Worm (Caenorhabditis elegans) whole organism, midembryonic: ENCODE results near the gene C18C4.7.

Experiments used
- T22C8.4 ChIP-seq: fragments of 200-800 bp; sonication (Bioruptor generic); IDR thresholded peaks from 2 replicates; pipeline ENCODE4 v1.3.6; 2022; ENCODE audit warnings: missing genetic modification characterization, missing compliant biosample characterization
- cog-1 ChIP-seq: sonication (generic microtip); optimal IDR thresholded peaks from 2 replicates; lab custom pipeline; 2016; ENCODE audit warnings: missing genetic modification characterization, missing compliant biosample characterization
- flt-1 ChIP-seq: fragments of 200-800 bp; sonication (Bioruptor generic); IDR thresholded peaks from 2 replicates; pipeline ENCODE4 v1.3.6; 2022; ENCODE audit warnings: missing genetic modification characterization, missing compliant biosample characterization
- klf-2 ChIP-seq: fragments of 200-800 bp; sonication (Bioruptor generic); conservative IDR thresholded peaks from 2 replicates; pipeline ENCODE4 v1.3.6; 2022; ENCODE audit warnings: missing genetic modification reagents, missing genetic modification characterization, missing compliant biosample characterization
- med-1 ChIP-seq: sonication (generic microtip); optimal IDR thresholded peaks from 2 replicates; lab custom pipeline; 2017; ENCODE audit warnings: missing genetic modification characterization, mild to moderate bottlenecking, missing compliant biosample characterization, antibody characterized with exemption, missing genetic modification reagents; ENCODE audit not compliant: insufficient read depth
- ref-1 ChIP-seq: fragments of 200-800 bp; sonication (Bioruptor generic); conservative IDR thresholded peaks from 2 replicates; pipeline ENCODE4 v1.3.6; 2022; ENCODE audit warnings: missing genetic modification reagents, missing genetic modification characterization, missing compliant biosample characterization
- tab-1 ChIP-seq: fragments of 200-800 bp; sonication (Bioruptor generic); IDR thresholded peaks from 2 replicates; pipeline ENCODE4 v1.3.6; 2022; ENCODE audit warnings: missing genetic modification characterization, missing compliant biosample characterization
- ztf-23 ChIP-seq: fragments of 200-800 bp; sonication (Bioruptor generic); IDR thresholded peaks from 2 replicates; pipeline ENCODE4 v1.3.6; 2022; ENCODE audit warnings: missing genetic modification reagents, missing genetic modification characterization, missing compliant biosample characterization
- ztf-29 ChIP-seq: fragments of 200-800 bp; sonication (Bioruptor generic); IDR thresholded peaks from 2 replicates; pipeline ENCODE4 v1.3.6; 2022; ENCODE audit warnings: missing genetic modification reagents, missing genetic modification characterization, missing compliant biosample characterization

The C18C4.7 gene

ce11 chrV:5567119-5567518 is at the start of gene C18C4.7:
Gene C18C4.7 (minus strand): TSS chrV:5567219.
- no peak for TF ChIP-seq flt-1
- TF ChIP-seq T22C8.4 (GFP tag; lab: Robert Waterston, UW): no peak
- no peak for TF ChIP-seq ztf-23 (GFP tag; lab: Robert Waterston, UW)
- no peak for TF ChIP-seq tab-1 (GFP tag; lab: Robert Waterston, UW)
- no peak for TF ChIP-seq klf-2 (GFP tag; lab: Robert Waterston, UW)
- no peak for TF ChIP-seq ref-1 (GFP tag; lab: Robert Waterston, UW)
- no peak for TF ChIP-seq cog-1 (tag; lab: Kevin White, UChicago)
- no peak for TF ChIP-seq ztf-29
- TF ChIP-seq med-1: no peak

ce11 chrV:5614724-5615123 is 47.7 kb upstream of the C18C4.7 start, which contains the start of gene M03E7.3:
Gene M03E7.3 (plus strand): TSS chrV:5615024.
- TF ChIP-seq med-1: no peak
- TF ChIP-seq T22C8.4 (GFP tag; lab: Robert Waterston, UW): no peak
- no peak for TF ChIP-seq ref-1 (GFP tag; lab: Robert Waterston, UW)
- no peak for TF ChIP-seq flt-1
- no peak for TF ChIP-seq ztf-29
- TF ChIP-seq ztf-23 (GFP tag; lab: Robert Waterston, UW): no peak
- TF ChIP-seq tab-1 (GFP tag; lab: Robert Waterston, UW): no peak
- TF ChIP-seq cog-1 (tag; lab: Kevin White, UChicago): no peak
- TF ChIP-seq klf-2 (GFP tag; lab: Robert Waterston, UW): no peak

ce11 chrV:5613109-5613508 is 46.1 kb upstream of the C18C4.7 start, which contains the start of gene lrpc-1:
Gene lrpc-1 (minus strand): TSS chrV:5613209.
- TF ChIP-seq T22C8.4 (GFP tag; lab: Robert Waterston, UW): no peak
- TF ChIP-seq ztf-23 (GFP tag; lab: Robert Waterston, UW): 0 out of 2 replicates have a peak, but pooled peaks have one; percentile 13
- TF ChIP-seq flt-1: no peak
- TF ChIP-seq ztf-29: no peak

- TF ChIP-seq klf-2 (GFP tag; lab: Robert Waterston, UW): no peak
- no peak for TF ChIP-seq cog-1 (tag; lab: Kevin White, UChicago)
- TF ChIP-seq flt-1: no peak
- no peak for TF ChIP-seq ref-1 (GFP tag; lab: Robert Waterston, UW)
- no peak for TF ChIP-seq ztf-23 (GFP tag; lab: Robert Waterston, UW)
- TF ChIP-seq ztf-29: no peak
- TF ChIP-seq tab-1 (GFP tag; lab: Robert Waterston, UW): no peak
- no peak for TF ChIP-seq T22C8.4 (GFP tag; lab: Robert Waterston, UW)
- TF ChIP-seq med-1: no peak
These were observed 43.2 kb upstream of the C18C4.7 start for ce11 chrV:5610186-5610585.

ce11 chrV:5606255-5606654 is 39.2 kb upstream of the C18C4.7 start, which contains the start of gene CD4.1:
Gene CD4.1 (plus strand): TSS chrV:5606555.
- TF ChIP-seq ztf-23 (GFP tag; lab: Robert Waterston, UW) (no peak), med-1 (no peak), cog-1 (tag; lab: Kevin White, UChicago) (no peak), ref-1 (GFP tag; lab: Robert Waterston, UW) (no peak), klf-2 (GFP tag; lab: Robert Waterston, UW) (no peak), T22C8.4 (GFP tag; lab: Robert Waterston, UW) (no peak), flt-1 (no peak), tab-1 (GFP tag; lab: Robert Waterston, UW) (no peak), ztf-29 (no peak)

ce11 chrV:5601263-5601662 is 34.2 kb upstream of the C18C4.7 start, which contains the start of gene CD4.8:
Gene CD4.8 (minus strand): TSS chrV:5601363.
- TF ChIP-seq cog-1 (tag; lab: Kevin White, UChicago) (no peak), T22C8.4 (GFP tag; lab: Robert Waterston, UW) (no peak), ref-1 (GFP tag; lab: Robert Waterston, UW) (no peak), med-1 (no peak), ztf-23 (GFP tag; lab: Robert Waterston, UW) (no peak), tab-1 (GFP tag; lab: Robert Waterston, UW) (no peak), klf-2 (GFP tag; lab: Robert Waterston, UW) (no peak), flt-1 (no peak), ztf-29 (no peak)

ce11 chrV:5596391-5597030 is 29.5 kb upstream of the C18C4.7 start, which contains the start of gene zhit-1:
Gene zhit-1 (minus strand): TSS chrV:5596551.
- TF ChIP-seq ztf-29 (no peak), cog-1 (tag; lab: Kevin White, UChicago) (no peak)

- TF ChIP-seq klf-2 (GFP tag; lab: Robert Waterston, UW) (no peak), med-1 (no peak), tab-1 (GFP tag; lab: Robert Waterston, UW) (no peak), flt-1 (no peak), T22C8.4 (GFP tag; lab: Robert Waterston, UW) (no peak), ztf-29 (no peak), ref-1 (GFP tag; lab: Robert Waterston, UW) (no peak)
These were observed 27.3 kb upstream of the C18C4.7 start, which contains the start of gene crn-2 for ce11 chrV:5594315-5594714. Gene crn-2 (plus strand): TSS chrV:5594615.

- TF ChIP-seq ztf-23 (GFP tag; lab: Robert Waterston, UW): no peak
- no peak for TF ChIP-seq T22C8.4 (GFP tag; lab: Robert Waterston, UW)
- TF ChIP-seq ref-1 (GFP tag; lab: Robert Waterston, UW): no peak
- no peak for TF ChIP-seq ztf-29
- TF ChIP-seq tab-1 (GFP tag; lab: Robert Waterston, UW): no peak
- no peak for TF ChIP-seq flt-1
- TF ChIP-seq klf-2 (GFP tag; lab: Robert Waterston, UW): no peak
- TF ChIP-seq med-1: no peak
- TF ChIP-seq cog-1 (tag; lab: Kevin White, UChicago): no peak
These were observed 26.4 kb upstream of the C18C4.7 start, which contains the start of gene mrpl-48 for ce11 chrV:5593406-5593805. Gene mrpl-48 (plus strand): TSS chrV:5593706.

- TF ChIP-seq ztf-29 (no peak), klf-2 (GFP tag; lab: Robert Waterston, UW) (no peak), ztf-23 (GFP tag; lab: Robert Waterston, UW) (peak; percentile 41; the same call in 1 of the 2 replicates), flt-1 (0 out of 2 replicates have a peak, but pooled peaks have one; percentile 59), cog-1 (tag; lab: Kevin White, UChicago) (peak; percentile 45), tab-1 (GFP tag; lab: Robert Waterston, UW) (peak; percentile 12; the same call in 1 of the 2 replicates)
These were observed 25.3 kb upstream of the C18C4.7 start, which contains the start of gene vps-37 for ce11 chrV:5592323-5592722. Gene vps-37 (plus strand): TSS chrV:5592700.
